Fruit fly (Drosophila melanogaster) whole organism, adult: Measurements from ENCODE around the gene CG31952.
"Not testable (repeated sequence)": the region's sequence is repeated elsewhere in the genome, so short reads cannot be mapped to it uniquely, and the experiment has no call there.

Source experiments
- CG1620 ChIP-seq: fragments of 200-800 bp; sonication (Bioruptor generic); optimal IDR thresholded peaks from 2 replicates; lab custom pipeline; 2016; ENCODE audit warnings: missing biosample characterization, missing genetic modification characterization
- CG5204 ChIP-seq: fragments of 200-800 bp; sonication (Bioruptor generic); optimal IDR thresholded peaks from 2 replicates; lab custom pipeline; 2016; ENCODE audit warnings: missing biosample characterization, missing genetic modification characterization
- CG7045 ChIP-seq: fragments of 200-800 bp; sonication (Bioruptor generic); optimal IDR thresholded peaks from 2 replicates; lab custom pipeline; 2017; ENCODE audit warnings: missing biosample characterization, mild to moderate bottlenecking, missing genetic modification characterization
- CG7101 ChIP-seq: fragments of 200-800 bp; sonication (Bioruptor generic); optimal IDR thresholded peaks from 2 replicates; lab custom pipeline; 2018; ENCODE audit warnings: missing biosample characterization, mild to moderate bottlenecking, missing genetic modification characterization, moderate library complexity
- Clk ChIP-seq: fragments of 200-800 bp; sonication (Bioruptor generic); optimal IDR thresholded peaks from 2 replicates; lab custom pipeline; 2017; ENCODE audit warnings: missing biosample characterization, missing genetic modification characterization
- Crg-1 ChIP-seq: fragments of 200-800 bp; sonication (Bioruptor generic); optimal IDR thresholded peaks from 2 replicates; lab custom pipeline; 2016; ENCODE audit warnings: missing biosample characterization, missing genetic modification characterization
- Hr96 ChIP-seq: fragments of 200-800 bp; sonication (Bioruptor generic); optimal IDR thresholded peaks from 2 replicates; lab custom pipeline; 2016; ENCODE audit warnings: missing biosample characterization, missing genetic modification characterization
- bab1 ChIP-seq: fragments of 200-800 bp; sonication (Bioruptor generic); optimal IDR thresholded peaks from 3 replicates; lab custom pipeline; 2019; ENCODE audit warnings: missing biosample characterization, mild to moderate bottlenecking, missing genetic modification characterization, moderate library complexity
- cic ChIP-seq: fragments of 200-800 bp; sonication (Bioruptor generic); optimal IDR thresholded peaks from 2 replicates; lab custom pipeline; 2017; ENCODE audit warnings: missing biosample characterization, mild to moderate bottlenecking, missing genetic modification characterization, moderate library complexity
- cnc ChIP-seq, 2 experiments: fragments of >200 bp; optimal IDR thresholded peaks; 2 replicates each; lab custom pipeline; 2017
- kay ChIP-seq: fragments of 200-800 bp; sonication (Bioruptor generic); peaks from one replicate; lab custom pipeline; 2016; ENCODE audit warnings: missing biosample characterization, missing genetic modification characterization, borderline replicate concordance
- tj ChIP-seq: fragments of 200-800 bp; sonication (Bioruptor generic); optimal IDR thresholded peaks from 3 replicates; lab custom pipeline; 2017; ENCODE audit warnings: missing biosample characterization, mild to moderate bottlenecking, missing genetic modification characterization, moderate library complexity
- toe ChIP-seq: fragments of 200-800 bp; sonication (Bioruptor generic); optimal IDR thresholded peaks from 2 replicates; lab custom pipeline; 2016; ENCODE audit warnings: missing biosample characterization, missing genetic modification characterization

dm6 chr2L:3388396-3388795, 28.1 kb upstream of the CG31952 start, which contains the start of gene CG42460:
- TF ChIP-seq CG1620 (GFP tag; lab: Kevin White, UChicago); CG7101; tj (GFP tag; lab: Kevin White, UChicago); CG5204 (GFP tag; lab: Kevin White, UChicago); kay; cnc (optimal IDR thresholded peaks at IDR 0.05; lab: Kevin White, UChicago); Hr96; Crg-1 (GFP tag; lab: Kevin White, UChicago); Clk (GFP tag; lab: Kevin White, UChicago); bab1 (GFP tag; lab: Kevin White, UChicago); CG7045 (GFP tag; lab: Kevin White, UChicago); toe (GFP tag; lab: Kevin White, UChicago); cic (GFP tag; lab: Kevin White, UChicago): not testable (repeated sequence)
